Worm (Caenorhabditis elegans) whole organism, midembryonic: ENCODE data around the gene mrpl-46.

Experiments used
- T22C8.4 ChIP-seq: fragments of 200-800 bp; sonication (Bioruptor generic); IDR thresholded peaks from 2 replicates; pipeline ENCODE4 v1.3.6; 2022; ENCODE audit warnings: missing genetic modification characterization, missing compliant biosample characterization
- cog-1 ChIP-seq: sonication (generic microtip); optimal IDR thresholded peaks from 2 replicates; lab custom pipeline; 2016; ENCODE audit warnings: missing genetic modification characterization, missing compliant biosample characterization
- flt-1 ChIP-seq: fragments of 200-800 bp; sonication (Bioruptor generic); IDR thresholded peaks from 2 replicates; pipeline ENCODE4 v1.3.6; 2022; ENCODE audit warnings: missing genetic modification characterization, missing compliant biosample characterization
- klf-2 ChIP-seq: fragments of 200-800 bp; sonication (Bioruptor generic); conservative IDR thresholded peaks from 2 replicates; pipeline ENCODE4 v1.3.6; 2022; ENCODE audit warnings: missing genetic modification reagents, missing genetic modification characterization, missing compliant biosample characterization
- med-1 ChIP-seq: sonication (generic microtip); optimal IDR thresholded peaks from 2 replicates; lab custom pipeline; 2017; ENCODE audit warnings: missing genetic modification characterization, mild to moderate bottlenecking, missing compliant biosample characterization, antibody characterized with exemption, missing genetic modification reagents; ENCODE audit not compliant: insufficient read depth
- ref-1 ChIP-seq: fragments of 200-800 bp; sonication (Bioruptor generic); conservative IDR thresholded peaks from 2 replicates; pipeline ENCODE4 v1.3.6; 2022; ENCODE audit warnings: missing genetic modification reagents, missing genetic modification characterization, missing compliant biosample characterization
- tab-1 ChIP-seq: fragments of 200-800 bp; sonication (Bioruptor generic); IDR thresholded peaks from 2 replicates; pipeline ENCODE4 v1.3.6; 2022; ENCODE audit warnings: missing genetic modification characterization, missing compliant biosample characterization
- ztf-23 ChIP-seq: fragments of 200-800 bp; sonication (Bioruptor generic); IDR thresholded peaks from 2 replicates; pipeline ENCODE4 v1.3.6; 2022; ENCODE audit warnings: missing genetic modification reagents, missing genetic modification characterization, missing compliant biosample characterization
- ztf-29 ChIP-seq: fragments of 200-800 bp; sonication (Bioruptor generic); IDR thresholded peaks from 2 replicates; pipeline ENCODE4 v1.3.6; 2022; ENCODE audit warnings: missing genetic modification reagents, missing genetic modification characterization, missing compliant biosample characterization

The mrpl-46 gene

ce11 chrIV:801162-801561 is 544 bp downstream of the mrpl-46 start:
- TF ChIP-seq T22C8.4 (GFP tag; lab: Robert Waterston, UW) (no peak), cog-1 (tag; lab: Kevin White, UChicago) (no peak), tab-1 (no peak), flt-1 (no peak), ztf-23 (GFP tag; lab: Robert Waterston, UW) (no peak)

ce11 chrIV:804802-805201 is 4.2 kb downstream of the mrpl-46 start, which contains the start of gene Y55F3BL.4:
Gene Y55F3BL.4, plus strand, starts transcription at chrIV:805102.
- TF ChIP-seq T22C8.4 (GFP tag; lab: Robert Waterston, UW) = no peak
- TF ChIP-seq ztf-23 (GFP tag; lab: Robert Waterston, UW) = no peak
- TF ChIP-seq ztf-29 (GFP tag; lab: Robert Waterston, UW) = no peak
- no peak for TF ChIP-seq med-1 (GFP tag; lab: Kevin White, UChicago)

ce11 chrIV:805693-806092 is 5.1 kb downstream of the mrpl-46 start:
- no peak for TF ChIP-seq med-1 (GFP tag; lab: Kevin White, UChicago)
- TF ChIP-seq ztf-29 (GFP tag; lab: Robert Waterston, UW) = no peak
- no peak for TF ChIP-seq tab-1
- peak; percentile 59 for TF ChIP-seq T22C8.4 (GFP tag; lab: Robert Waterston, UW)
- no peak for TF ChIP-seq flt-1

- no peak for TF ChIP-seq T22C8.4 (GFP tag; lab: Robert Waterston, UW)
- TF ChIP-seq klf-2 (GFP tag; lab: Robert Waterston, UW) = no peak
- TF ChIP-seq flt-1 = no peak
- no peak for TF ChIP-seq cog-1 (tag; lab: Kevin White, UChicago)
- no peak for TF ChIP-seq tab-1
- no peak for TF ChIP-seq ztf-29 (GFP tag; lab: Robert Waterston, UW)
- TF ChIP-seq ztf-23 (GFP tag; lab: Robert Waterston, UW) = no peak
- no peak for TF ChIP-seq ref-1 (GFP tag; lab: Robert Waterston, UW)
- no peak for TF ChIP-seq med-1 (GFP tag; lab: Kevin White, UChicago)
These were observed 6.5 kb downstream of the mrpl-46 start, which contains the start of gene Y55F3BL.6 for ce11 chrIV:807027-807516. Gene Y55F3BL.6, minus strand, starts transcription at chrIV:807077.

- peak; percentile 71; the same call in 1 of the 2 replicates for TF ChIP-seq flt-1
- TF ChIP-seq ztf-23 (GFP tag; lab: Robert Waterston, UW) = peak; percentile 74
- 0 out of 2 replicates have a peak, but pooled peaks have one; percentile 65 for TF ChIP-seq tab-1
- peak; percentile 59; the same call in 1 of the 2 replicates for TF ChIP-seq klf-2 (GFP tag; lab: Robert Waterston, UW)
These were observed 12.7 kb downstream of the mrpl-46 start for ce11 chrIV:813341-813740.

ce11 chrIV:817879-818278 is 17.3 kb downstream of the mrpl-46 start:
- TF ChIP-seq tab-1 = no peak
- TF ChIP-seq ztf-23 (GFP tag; lab: Robert Waterston, UW) = no peak
- TF ChIP-seq klf-2 (GFP tag; lab: Robert Waterston, UW) = no peak
- no peak for TF ChIP-seq cog-1 (tag; lab: Kevin White, UChicago)
- no peak for TF ChIP-seq ztf-29 (GFP tag; lab: Robert Waterston, UW)
- no peak for TF ChIP-seq med-1 (GFP tag; lab: Kevin White, UChicago)
- TF ChIP-seq ref-1 (GFP tag; lab: Robert Waterston, UW) = no peak
- TF ChIP-seq flt-1 = no peak
- TF ChIP-seq T22C8.4 (GFP tag; lab: Robert Waterston, UW) = no peak

ce11 chrIV:824854-825253 is 24.2 kb downstream of the mrpl-46 start, which contains the start of gene zipt-15:
Gene zipt-15, minus strand, starts transcription at chrIV:824954.
- no peak for TF ChIP-seq med-1 (GFP tag; lab: Kevin White, UChicago)
- TF ChIP-seq klf-2 (GFP tag; lab: Robert Waterston, UW) = no peak
- TF ChIP-seq flt-1 = no peak
- TF ChIP-seq cog-1 (tag; lab: Kevin White, UChicago) = no peak
- TF ChIP-seq ztf-23 (GFP tag; lab: Robert Waterston, UW) = no peak
- no peak for TF ChIP-seq tab-1
- no peak for TF ChIP-seq ref-1 (GFP tag; lab: Robert Waterston, UW)
- TF ChIP-seq T22C8.4 (GFP tag; lab: Robert Waterston, UW) = no peak
- no peak for TF ChIP-seq ztf-29 (GFP tag; lab: Robert Waterston, UW)

ce11 chrIV:826145-826544 is 25.5 kb downstream of the mrpl-46 start:
- TF ChIP-seq klf-2 (GFP tag; lab: Robert Waterston, UW) (no peak), ref-1 (GFP tag; lab: Robert Waterston, UW) (no peak), med-1 (GFP tag; lab: Kevin White, UChicago) (no peak), flt-1 (no peak), T22C8.4 (GFP tag; lab: Robert Waterston, UW) (no peak), ztf-29 (GFP tag; lab: Robert Waterston, UW) (no peak), tab-1 (no peak), cog-1 (tag; lab: Kevin White, UChicago) (no peak), ztf-23 (GFP tag; lab: Robert Waterston, UW) (no peak)

- TF ChIP-seq cog-1 (tag; lab: Kevin White, UChicago) (peak; percentile 67), tab-1 (no peak), flt-1 (no peak), T22C8.4 (GFP tag; lab: Robert Waterston, UW) (no peak), ztf-29 (GFP tag; lab: Robert Waterston, UW) (peak; percentile 54; the same call in 1 of the 2 replicates)
These were observed 27.8 kb downstream of the mrpl-46 start for ce11 chrIV:828427-828826.

- no peak for TF ChIP-seq flt-1
These were observed 28.5 kb downstream of the mrpl-46 start for ce11 chrIV:829107-829506.
